Fruit fly (Drosophila melanogaster) Kc167 (cell line): ENCODE data around the gene CG7248.

Source experiments
- Myc ChIP-seq: fragments of >200 bp; optimal IDR thresholded peaks from 2 replicates; lab custom pipeline; 2017; ENCODE audit warnings: missing external identifiers
- Sin3A ChIP-seq: fragments of >200 bp; optimal IDR thresholded peaks from 2 replicates; lab custom pipeline; 2018; ENCODE audit warnings: missing external identifiers
- h ChIP-seq: fragments of >200 bp; optimal IDR thresholded peaks from 3 replicates; lab custom pipeline; 2018; ENCODE audit warnings: missing external identifiers
- insv ChIP-seq: fragments of >200 bp; optimal IDR thresholded peaks from 3 replicates; lab custom pipeline; 2018; ENCODE audit warnings: missing external identifiers
- psq ChIP-seq: fragments of >200 bp; optimal IDR thresholded peaks from 2 replicates; lab custom pipeline; 2017; ENCODE audit warnings: missing external identifiers
- ttk ChIP-seq: sonication (Bioruptor generic); optimal IDR thresholded peaks from 2 replicates; lab custom pipeline; 2017; ENCODE audit warnings: missing external identifiers

Gene CG7248

DNA sequence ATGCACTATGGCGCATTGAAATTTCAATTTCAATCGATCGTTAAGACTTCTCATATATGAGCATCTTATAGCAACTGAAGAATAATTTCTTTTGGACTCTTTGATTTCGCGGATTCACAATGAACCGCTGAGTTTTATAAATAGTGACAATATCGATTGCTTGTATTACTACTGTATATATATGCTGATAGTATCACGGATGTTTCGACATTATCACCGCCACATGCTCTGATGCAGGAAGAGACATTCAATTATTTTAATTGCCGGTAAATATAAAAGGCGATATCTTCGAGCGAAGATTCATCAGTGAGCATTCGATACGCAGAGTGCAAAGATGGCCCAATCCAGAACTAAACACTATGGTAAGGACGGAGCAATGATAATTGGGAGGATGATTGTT lies 4.3 kb upstream of the CG7248 start, which contains the start of gene CG17826:
Gene CG17826 (plus strand): TSS at position 301 of the 400 bp plus-strand sequence.
- no peak for TF ChIP-seq ttk (lab: Kevin White, UChicago)
- no peak for TF ChIP-seq h (lab: Kevin White, UChicago)
- TF ChIP-seq Myc (lab: Kevin White, UChicago): no peak
- no peak for TF ChIP-seq insv
- TF ChIP-seq psq: no peak

DNA sequence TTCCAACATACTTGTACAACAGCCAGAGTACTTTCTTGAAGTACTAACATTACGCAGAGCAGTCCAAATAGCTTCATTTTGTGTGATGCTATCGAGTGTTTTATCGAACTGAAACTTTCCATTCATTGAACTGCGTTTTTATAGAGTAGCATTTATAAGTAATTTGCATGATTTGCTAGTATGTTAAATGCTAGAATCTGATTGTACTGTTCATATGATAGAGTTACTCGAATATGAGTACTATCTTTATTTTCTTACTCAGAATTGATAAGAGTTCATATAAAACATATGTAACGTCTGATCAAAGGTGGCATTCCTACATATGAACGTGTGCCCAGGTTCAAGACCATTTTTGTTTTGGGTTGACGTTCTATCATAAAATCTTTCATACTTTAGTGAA lies 666 bp upstream of the CG7248 start, which contains the start of gene obst-G:
Gene obst-G (minus strand): TSS at position 101 of the 400 bp plus-strand sequence.
- TF ChIP-seq ttk (lab: Kevin White, UChicago) (no peak), h (lab: Kevin White, UChicago) (no peak), Sin3A (no peak), insv (no peak), Myc (lab: Kevin White, UChicago) (no peak)

- TF ChIP-seq ttk (lab: Kevin White, UChicago) (no peak), h (lab: Kevin White, UChicago) (no peak), Myc (lab: Kevin White, UChicago) (no peak), insv (no peak), psq (no peak), Sin3A (no peak)
Observed at dm6 chr3L:11957669-11958333, 3.9 kb downstream of the CG7248 start, which contains the start of the genes CG11570 and CG43294. Gene CG11570 (minus strand): TSS chr3L:11957769. Gene CG43294 (plus strand): TSS chr3L:11958283.

dm6 chr3L:11966104-11966503 lies 12.2 kb downstream of the CG7248 start, which contains the start of gene prc:
Gene prc (minus strand): TSS chr3L:11966131.
- no peak for TF ChIP-seq Sin3A
- no peak for TF ChIP-seq h (lab: Kevin White, UChicago)
- TF ChIP-seq ttk (lab: Kevin White, UChicago): no peak
- no peak for TF ChIP-seq psq
- TF ChIP-seq Myc (lab: Kevin White, UChicago): no peak
- TF ChIP-seq insv: no peak

dm6 chr3L:11972879-11973278 lies 19.0 kb downstream of the CG7248 start, which contains the start of gene Muc68E:
Gene Muc68E (minus strand): TSS chr3L:11972979.
- TF ChIP-seq Sin3A: no peak
- no peak for TF ChIP-seq ttk (lab: Kevin White, UChicago)
- TF ChIP-seq insv: no peak
- TF ChIP-seq psq: no peak

DNA sequence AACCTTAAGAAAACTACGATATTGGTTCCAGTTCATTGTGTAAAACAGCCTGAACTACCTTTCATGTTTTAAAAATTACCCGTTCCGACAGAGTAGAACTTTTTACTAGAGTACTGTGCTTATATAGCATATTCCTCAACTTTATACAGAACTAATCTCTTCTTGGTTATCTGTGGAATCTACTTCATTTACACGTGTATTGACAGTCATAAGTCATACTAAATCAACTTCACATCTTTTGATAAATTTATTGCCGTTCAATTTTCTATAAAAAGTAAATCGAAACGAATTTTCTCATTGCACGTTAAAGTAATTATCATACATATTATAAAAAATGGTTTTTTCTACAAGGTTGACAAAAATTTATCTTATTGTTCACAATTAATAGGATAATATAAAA lies 19.8 kb downstream of the CG7248 start, which contains the start of gene CG42397:
Gene CG42397 (minus strand): TSS at position 101 of the 400 bp plus-strand sequence.
- no peak for TF ChIP-seq Myc (lab: Kevin White, UChicago)

DNA sequence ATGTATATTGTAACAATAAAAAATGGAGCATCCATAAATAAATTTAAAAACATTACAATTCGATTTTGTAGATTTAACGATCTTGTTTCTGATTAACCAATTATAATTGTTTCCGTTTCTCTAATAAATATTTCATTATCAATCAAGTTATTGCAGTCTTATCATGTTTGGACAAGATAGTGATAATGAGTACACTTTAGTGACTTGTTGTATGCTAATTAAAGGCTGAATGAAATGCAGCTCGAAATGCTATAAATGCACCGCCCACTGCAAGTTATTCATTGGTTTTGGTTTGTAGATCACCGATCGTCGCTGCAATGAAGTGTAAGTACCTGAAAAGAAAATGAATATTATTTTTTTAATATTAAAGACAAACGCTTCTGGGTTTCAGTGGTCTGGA lies 20.7 kb downstream of the CG7248 start, which contains the start of gene CG14125:
Gene CG14125 (plus strand): TSS at position 301 of the 400 bp plus-strand sequence.
- TF ChIP-seq h (lab: Kevin White, UChicago) (no peak), Sin3A (no peak), psq (no peak), ttk (lab: Kevin White, UChicago) (no peak), Myc (lab: Kevin White, UChicago) (no peak), insv (no peak)

DNA sequence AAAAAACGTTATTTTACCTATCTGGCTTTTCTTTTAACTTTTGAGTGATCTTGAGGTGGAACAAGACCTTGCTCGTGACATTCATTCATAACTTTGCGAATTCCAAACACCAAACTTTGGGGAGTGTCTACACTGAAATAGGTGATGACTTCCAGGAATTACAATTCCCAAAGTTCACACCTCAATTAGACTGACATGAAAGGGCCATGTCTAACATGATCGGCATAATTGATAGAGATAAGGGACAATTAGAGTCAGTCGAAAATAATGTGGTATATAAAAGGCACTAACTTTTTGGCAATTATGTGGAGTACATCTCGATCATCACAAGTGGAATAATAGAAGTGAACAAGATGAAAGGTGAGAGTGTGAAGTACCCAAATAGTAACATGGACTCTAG lies 21.9 kb downstream of the CG7248 start, which contains the start of gene CG43896:
Gene CG43896 (plus strand): TSS at position 301 of the 400 bp plus-strand sequence.
- no peak for TF ChIP-seq insv
- TF ChIP-seq ttk (lab: Kevin White, UChicago): no peak
- TF ChIP-seq Myc (lab: Kevin White, UChicago): no peak
- no peak for TF ChIP-seq Sin3A
- no peak for TF ChIP-seq h (lab: Kevin White, UChicago)
- TF ChIP-seq psq: no peak

dm6 chr3L:11984606-11985005 lies 30.7 kb downstream of the CG7248 start, which contains the start of gene CG6938:
Gene CG6938 (plus strand): TSS chr3L:11984906.
- TF ChIP-seq Sin3A: no peak
- no peak for TF ChIP-seq ttk (lab: Kevin White, UChicago)
- no peak for TF ChIP-seq Myc (lab: Kevin White, UChicago)
- TF ChIP-seq h (lab: Kevin White, UChicago): no peak
- TF ChIP-seq insv: no peak
- no peak for TF ChIP-seq psq

dm6 chr3L:11990436-11990835 lies 36.6 kb downstream of the CG7248 start, which contains the start of gene CG6931:
Gene CG6931 (plus strand): TSS chr3L:11990736.
- TF ChIP-seq Myc (lab: Kevin White, UChicago): no peak
- no peak for TF ChIP-seq h (lab: Kevin White, UChicago)

DNA sequence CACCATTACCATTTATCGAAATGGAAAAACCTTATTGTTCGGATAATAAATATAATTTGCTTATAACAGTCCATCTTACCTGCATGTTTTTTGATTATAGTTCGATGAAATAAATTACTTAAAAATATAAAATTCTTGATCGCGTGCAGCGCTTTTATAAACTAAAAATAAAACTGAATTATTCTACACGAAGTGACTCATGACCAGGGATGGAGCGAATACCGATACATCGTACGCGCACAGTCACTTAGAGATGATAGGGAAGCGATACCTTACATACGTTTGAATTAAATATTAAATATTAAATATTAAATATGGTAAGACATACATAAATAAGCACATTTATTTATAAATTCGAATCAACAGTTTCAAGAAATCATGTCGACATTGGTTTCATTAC lies 39.1 kb downstream of the CG7248 start, which contains the start of gene viaf:
Gene viaf (minus strand): TSS at position 220 of the 400 bp plus-strand sequence.
- TF ChIP-seq h (lab: Kevin White, UChicago) (no peak), ttk (lab: Kevin White, UChicago) (no peak), Myc (lab: Kevin White, UChicago) (no peak), insv (no peak), Sin3A (no peak), psq (no peak)

DNA sequence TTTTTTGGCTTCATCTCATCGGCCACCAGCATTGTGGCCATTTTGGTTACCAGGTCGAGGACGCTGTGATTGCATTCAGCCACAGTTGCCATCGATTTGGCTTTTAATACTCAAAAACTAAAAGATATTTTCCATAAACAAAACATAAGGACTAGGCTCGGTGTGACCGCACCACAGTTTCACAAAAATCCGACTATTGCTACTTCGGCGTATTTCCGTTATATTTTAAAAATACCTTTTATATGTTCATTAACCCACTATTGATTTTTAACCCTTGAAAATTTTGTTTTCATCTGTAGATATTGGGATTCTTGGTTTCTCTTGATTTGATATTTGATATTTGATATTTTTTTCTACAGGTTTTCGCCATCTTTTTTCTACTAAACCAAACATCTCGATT lies 44.1 kb downstream of the CG7248 start, which contains the start of gene Grip163:
Gene Grip163 (minus strand): TSS at position 180 of the 400 bp plus-strand sequence.
- TF ChIP-seq Sin3A (no peak), ttk (lab: Kevin White, UChicago) (no peak), psq (no peak), Myc (lab: Kevin White, UChicago) (no peak), h (lab: Kevin White, UChicago) (no peak), insv (no peak)
